Worm (Caenorhabditis elegans) whole organism, midembryonic: ENCODE measurements around the gene ttc-7.

ENCODE experiments used
- T22C8.4 ChIP-seq: fragments of 200-800 bp; sonication (Bioruptor generic); IDR thresholded peaks from 2 replicates; pipeline ENCODE4 v1.3.6; 2022; ENCODE audit warnings: missing genetic modification characterization, missing compliant biosample characterization
- cog-1 ChIP-seq: sonication (generic microtip); optimal IDR thresholded peaks from 2 replicates; lab custom pipeline; 2016; ENCODE audit warnings: missing genetic modification characterization, missing compliant biosample characterization
- flt-1 ChIP-seq: fragments of 200-800 bp; sonication (Bioruptor generic); IDR thresholded peaks from 2 replicates; pipeline ENCODE4 v1.3.6; 2022; ENCODE audit warnings: missing genetic modification characterization, missing compliant biosample characterization
- klf-2 ChIP-seq: fragments of 200-800 bp; sonication (Bioruptor generic); conservative IDR thresholded peaks from 2 replicates; pipeline ENCODE4 v1.3.6; 2022; ENCODE audit warnings: missing genetic modification reagents, missing genetic modification characterization, missing compliant biosample characterization
- med-1 ChIP-seq: sonication (generic microtip); optimal IDR thresholded peaks from 2 replicates; lab custom pipeline; 2017; ENCODE audit warnings: missing genetic modification characterization, mild to moderate bottlenecking, missing compliant biosample characterization, antibody characterized with exemption, missing genetic modification reagents; ENCODE audit not compliant: insufficient read depth
- ref-1 ChIP-seq: fragments of 200-800 bp; sonication (Bioruptor generic); conservative IDR thresholded peaks from 2 replicates; pipeline ENCODE4 v1.3.6; 2022; ENCODE audit warnings: missing genetic modification reagents, missing genetic modification characterization, missing compliant biosample characterization
- tab-1 ChIP-seq: fragments of 200-800 bp; sonication (Bioruptor generic); IDR thresholded peaks from 2 replicates; pipeline ENCODE4 v1.3.6; 2022; ENCODE audit warnings: missing genetic modification characterization, missing compliant biosample characterization
- ztf-23 ChIP-seq: fragments of 200-800 bp; sonication (Bioruptor generic); IDR thresholded peaks from 2 replicates; pipeline ENCODE4 v1.3.6; 2022; ENCODE audit warnings: missing genetic modification reagents, missing genetic modification characterization, missing compliant biosample characterization
- ztf-29 ChIP-seq: fragments of 200-800 bp; sonication (Bioruptor generic); IDR thresholded peaks from 2 replicates; pipeline ENCODE4 v1.3.6; 2022; ENCODE audit warnings: missing genetic modification reagents, missing genetic modification characterization, missing compliant biosample characterization

The ttc-7 gene

ce11 chrIII:1848747-1849146, 11.5 kb upstream of the ttc-7 start, which contains the start of gene pqn-82:
Gene pqn-82, plus strand, starts transcription at chrIII:1849047.
- TF ChIP-seq ref-1 (no peak), ztf-23 (GFP tag; lab: Robert Waterston, UW) (no peak), cog-1 (tag; lab: Kevin White, UChicago) (no peak), tab-1 (GFP tag; lab: Robert Waterston, UW) (no peak), klf-2 (no peak), flt-1 (GFP tag; lab: Robert Waterston, UW) (no peak), T22C8.4 (no peak), med-1 (no peak)

DNA sequence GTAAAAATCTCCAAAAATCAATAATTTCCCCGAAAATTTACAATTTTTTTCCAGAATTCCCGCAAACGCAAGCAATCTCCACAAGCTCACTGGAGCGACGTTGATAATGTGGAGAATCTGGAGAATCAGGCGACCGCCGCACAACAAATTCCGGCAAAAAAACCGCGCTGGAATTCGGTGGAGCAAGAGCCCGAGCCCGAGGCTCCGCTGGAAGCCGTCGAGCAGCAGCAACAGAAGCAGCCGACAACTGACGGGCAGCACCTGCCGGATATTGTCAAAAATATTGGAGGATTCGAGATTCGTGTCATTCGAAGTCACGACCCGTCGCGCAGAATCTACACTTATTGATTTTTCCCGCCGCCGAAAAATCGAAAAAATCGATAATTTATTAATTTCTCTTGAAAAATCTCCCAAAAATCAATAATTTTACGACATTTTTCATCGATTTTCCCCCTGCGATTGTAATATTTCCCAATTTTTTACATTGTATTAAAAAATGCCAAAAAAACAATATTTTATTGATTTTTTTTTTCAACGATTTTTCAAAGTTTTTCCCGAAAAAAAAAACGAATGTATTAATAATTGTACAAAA, 8.0 kb upstream of the ttc-7 start:
- TF ChIP-seq med-1 (no peak), flt-1 (GFP tag; lab: Robert Waterston, UW) (no peak), tab-1 (GFP tag; lab: Robert Waterston, UW) (no peak), ztf-23 (GFP tag; lab: Robert Waterston, UW) (no peak), ztf-29 (GFP tag; lab: Robert Waterston, UW) (no peak), T22C8.4 (peak; percentile 60)

DNA sequence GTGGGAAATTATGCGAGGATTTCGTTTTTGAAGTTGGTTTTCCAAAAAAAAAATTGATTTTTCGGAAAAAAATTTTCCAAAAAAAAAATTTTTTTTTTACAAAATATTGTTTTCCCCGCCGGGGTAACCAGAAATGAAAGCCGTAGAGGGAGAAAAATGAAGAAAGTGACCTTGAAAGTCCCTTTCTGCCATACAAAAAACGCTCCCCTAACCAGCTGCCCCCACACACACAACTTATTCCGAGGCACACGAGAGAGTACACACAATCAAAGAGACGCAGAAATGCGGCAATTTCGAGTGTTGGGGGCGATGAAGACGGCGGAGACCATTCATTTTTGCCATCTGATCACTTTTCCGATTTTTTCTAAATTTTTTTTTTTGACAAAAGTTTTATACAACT, 6.3 kb upstream of the ttc-7 start:
- TF ChIP-seq flt-1 (GFP tag; lab: Robert Waterston, UW) (no peak), med-1 (no peak), ref-1 (no peak), cog-1 (tag; lab: Kevin White, UChicago) (no peak)

DNA sequence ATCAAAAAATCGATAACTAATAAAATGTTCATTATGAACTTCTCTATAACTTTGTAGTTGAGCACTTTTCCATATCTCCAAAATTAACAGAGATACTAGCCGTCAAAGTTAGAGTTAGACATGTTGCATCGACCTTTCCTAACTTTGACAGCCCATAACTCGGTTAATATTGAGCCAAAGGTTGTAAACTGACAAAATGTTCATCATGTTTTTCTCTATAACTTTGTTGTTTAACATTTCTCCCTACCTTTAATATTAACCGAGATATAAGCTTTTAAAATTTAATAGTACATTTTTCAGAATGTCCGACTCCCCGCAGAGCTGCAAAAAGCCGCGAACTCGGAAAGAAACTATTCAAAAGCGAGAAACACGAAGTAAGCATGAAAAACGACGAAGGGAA, 5.1 kb upstream of the ttc-7 start, which contains the start of gene hlh-33:
hlh-33 (plus strand) TSS at position 301 of the 400 bp plus-strand sequence.
- TF ChIP-seq ztf-29 (GFP tag; lab: Robert Waterston, UW) = no peak

DNA sequence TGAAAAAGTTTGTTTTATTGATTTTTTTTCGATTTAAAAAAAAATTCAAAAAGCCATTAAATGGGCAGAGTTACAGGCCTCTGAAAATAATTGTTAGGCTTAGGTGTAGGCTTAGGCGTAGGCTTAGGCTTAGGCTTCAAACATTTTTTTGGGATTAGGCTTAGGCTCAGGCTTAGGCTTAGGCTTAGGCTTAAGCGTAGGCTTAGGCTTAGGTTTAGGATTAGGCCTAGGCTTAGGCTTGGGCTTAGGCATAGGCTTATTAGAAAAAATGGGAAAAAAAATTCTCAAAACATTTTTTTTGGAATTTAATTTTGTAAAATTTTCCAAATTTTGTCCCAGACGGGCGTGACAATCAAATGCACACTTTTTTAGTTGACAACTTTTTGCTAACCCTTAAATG, 4.1 kb upstream of the ttc-7 start:
- no peak for TF ChIP-seq ref-1
- TF ChIP-seq flt-1 (GFP tag; lab: Robert Waterston, UW) = no peak
- no peak for TF ChIP-seq tab-1 (GFP tag; lab: Robert Waterston, UW)

DNA sequence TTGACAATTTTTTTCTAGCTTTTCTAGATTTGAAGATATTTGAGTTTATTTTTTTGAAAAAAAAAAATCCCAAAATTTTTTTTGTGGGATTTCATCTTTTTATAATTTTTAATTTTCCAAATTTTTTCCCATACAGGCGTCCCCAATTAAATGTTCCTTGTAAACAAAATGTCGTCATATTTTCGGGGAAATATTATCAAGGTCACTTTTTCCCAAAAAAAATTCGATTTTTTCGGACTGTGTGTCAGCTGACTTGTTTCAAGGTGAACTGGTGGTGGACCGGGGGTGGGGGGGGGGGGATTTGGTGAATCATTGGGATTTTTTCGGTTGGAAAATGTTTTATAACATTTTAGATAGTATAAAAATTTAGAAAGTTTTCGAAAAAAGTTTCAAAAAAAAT, 3.5 kb upstream of the ttc-7 start:
- TF ChIP-seq flt-1 (GFP tag; lab: Robert Waterston, UW) (no peak), ref-1 (no peak)

DNA sequence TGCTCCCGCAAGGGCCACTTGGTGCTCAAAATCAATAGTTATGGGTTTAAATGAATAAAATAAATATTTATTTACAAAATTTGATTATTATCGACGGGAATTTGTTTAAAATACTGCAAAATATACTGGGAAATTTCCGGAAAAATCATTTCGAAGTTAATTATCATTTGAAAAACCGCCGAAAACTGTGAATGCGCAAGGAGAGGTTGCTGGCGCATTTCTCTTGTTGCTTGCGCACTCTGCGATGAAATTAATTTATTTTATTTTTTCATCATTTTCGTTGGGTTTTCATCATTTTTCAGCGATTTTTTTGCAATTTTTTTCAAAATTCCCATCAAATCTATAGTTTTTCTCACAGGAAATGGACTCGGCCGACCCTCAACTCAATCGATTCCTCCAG, 697 bp upstream of the ttc-7 start, which contains the start of gene ddp-1:
ddp-1 (plus strand) TSS at position 357 of the 400 bp plus-strand sequence.
- TF ChIP-seq ztf-23 (GFP tag; lab: Robert Waterston, UW) = peak; percentile 88
- 0 out of 2 replicates have a peak, but pooled peaks have one; percentile 49 for TF ChIP-seq ref-1
- TF ChIP-seq T22C8.4 = peak; percentile 62
- TF ChIP-seq cog-1 (tag; lab: Kevin White, UChicago) = peak; percentile 79
- TF ChIP-seq flt-1 (GFP tag; lab: Robert Waterston, UW) = peak; percentile 89
- TF ChIP-seq med-1 = peak; percentile 59
- peak; percentile 75; the same call in 1 of the 2 replicates for TF ChIP-seq klf-2
- peak; percentile 72; the same call in 1 of the 2 replicates for TF ChIP-seq tab-1 (GFP tag; lab: Robert Waterston, UW)
- peak; percentile 30; the same call in 1 of the 2 replicates for TF ChIP-seq ztf-29 (GFP tag; lab: Robert Waterston, UW)

DNA sequence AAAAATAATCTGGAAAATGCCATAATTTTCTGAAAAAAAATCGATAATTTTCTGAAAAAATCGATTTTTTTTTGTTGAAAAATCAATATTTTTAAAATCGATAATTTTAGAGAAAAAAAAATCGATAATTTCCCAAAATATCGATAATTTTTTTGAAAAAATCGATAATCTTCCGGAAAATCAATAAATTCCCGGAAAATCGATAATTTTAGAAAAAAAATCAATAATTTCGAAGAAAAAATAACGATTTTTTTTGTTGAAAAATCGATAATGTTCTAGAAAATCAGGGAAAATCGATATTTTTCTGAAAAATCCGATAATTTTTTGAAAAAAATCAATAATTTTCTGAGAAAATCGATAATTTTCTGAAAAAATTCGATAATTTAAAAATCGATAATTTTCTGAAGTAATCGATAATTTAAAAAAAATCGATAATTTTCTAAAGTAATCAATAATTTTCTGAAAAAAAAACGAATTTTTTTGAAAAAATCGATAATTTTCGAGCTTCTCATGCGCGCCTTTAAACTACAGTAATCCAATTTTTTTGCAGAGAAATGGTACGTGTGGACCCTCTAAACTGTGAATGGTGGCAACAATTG, 16.1 kb downstream of the ttc-7 start:
- peak; percentile 81 for TF ChIP-seq T22C8.4
- no peak for TF ChIP-seq ref-1
- TF ChIP-seq tab-1 (GFP tag; lab: Robert Waterston, UW) = no peak

DNA sequence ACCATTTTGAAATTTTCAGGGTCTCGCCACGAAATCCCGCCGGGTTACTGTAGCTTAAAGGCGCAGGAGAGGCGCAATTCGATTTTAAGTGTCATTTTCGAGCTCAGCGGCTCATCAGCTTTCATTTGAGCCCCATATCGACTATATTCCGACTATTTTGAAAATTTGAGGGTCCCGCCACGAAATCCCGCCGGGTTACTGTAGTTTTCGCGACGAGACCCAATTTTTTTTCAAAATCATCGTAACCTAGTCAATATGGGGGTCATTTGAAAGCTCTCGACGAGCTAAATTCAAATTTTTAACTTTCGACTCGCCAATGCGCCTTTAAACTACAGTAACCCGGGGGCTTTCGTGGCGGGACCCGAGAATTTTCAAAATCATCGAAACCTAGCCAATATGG, 17.0 kb downstream of the ttc-7 start:
- no peak for TF ChIP-seq flt-1 (GFP tag; lab: Robert Waterston, UW)
- TF ChIP-seq ztf-29 (GFP tag; lab: Robert Waterston, UW) = no peak
- TF ChIP-seq cog-1 (tag; lab: Kevin White, UChicago) = no peak
- no peak for TF ChIP-seq T22C8.4
- no peak for TF ChIP-seq med-1
- TF ChIP-seq klf-2 = no peak
- TF ChIP-seq ztf-23 (GFP tag; lab: Robert Waterston, UW) = no peak
- TF ChIP-seq ref-1 = no peak
- TF ChIP-seq tab-1 (GFP tag; lab: Robert Waterston, UW) = no peak

- no peak for TF ChIP-seq ref-1
- TF ChIP-seq klf-2 = no peak
- no peak for TF ChIP-seq flt-1 (GFP tag; lab: Robert Waterston, UW)
- TF ChIP-seq tab-1 (GFP tag; lab: Robert Waterston, UW) = no peak
- TF ChIP-seq ztf-29 (GFP tag; lab: Robert Waterston, UW) = no peak
- TF ChIP-seq med-1 = no peak
- TF ChIP-seq cog-1 (tag; lab: Kevin White, UChicago) = no peak
- TF ChIP-seq T22C8.4 = no peak
- TF ChIP-seq ztf-23 (GFP tag; lab: Robert Waterston, UW) = no peak
These were observed 17.8 kb downstream of the ttc-7 start, which contains the start of gene smi-1 for ce11 chrIII:1878065-1878464. Gene smi-1, plus strand, starts transcription at chrIII:1878365.

DNA sequence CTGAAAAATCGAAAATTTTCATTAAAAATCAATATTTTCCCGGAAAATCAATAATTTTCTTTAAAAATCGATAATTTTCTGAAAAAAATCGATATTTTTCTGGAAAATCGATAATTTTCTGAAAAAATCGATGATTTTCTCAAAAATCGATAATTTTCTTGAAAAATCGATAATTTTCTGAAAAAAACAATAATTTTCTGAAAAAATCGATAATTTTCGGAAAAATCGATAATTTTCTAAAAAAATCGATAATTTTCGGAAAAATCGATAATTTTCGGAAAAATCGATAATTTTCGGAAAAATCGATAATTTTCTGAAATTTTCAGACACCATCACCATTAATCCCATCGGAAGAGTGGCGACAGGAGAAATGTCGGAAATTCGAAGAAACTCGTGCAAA, 18.7 kb downstream of the ttc-7 start:
- TF ChIP-seq T22C8.4 (peak; percentile 99), cog-1 (tag; lab: Kevin White, UChicago) (no peak)
